Worm (Caenorhabditis elegans): ENCODE data around the gene F41F3.8.
A peak's percentile ranks its signal among the peaks of the same experiment; 100 is the strongest.

The F41F3.8 gene

DNA sequence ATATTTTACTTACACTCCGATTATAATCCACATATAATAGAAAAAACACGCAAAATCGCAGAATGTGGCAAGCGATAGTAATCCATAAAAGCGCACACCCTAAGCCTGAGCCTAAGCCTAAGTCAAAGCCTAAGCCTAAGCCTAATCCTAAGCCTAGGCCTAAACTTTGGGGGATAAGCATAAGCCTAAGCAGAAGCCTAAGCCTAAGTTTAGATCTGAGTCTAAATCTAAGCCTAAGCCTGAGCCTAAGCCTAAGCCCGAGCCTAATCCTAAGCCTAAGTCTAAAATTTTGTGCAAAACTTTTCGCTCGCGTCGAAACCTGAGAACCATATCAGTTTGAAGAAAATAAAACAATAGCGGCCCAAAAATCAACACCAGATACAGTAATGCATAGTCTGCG is 35.5 kb downstream of the F41F3.8 start:
- TF ChIP-seq sox-4 (tag; optimal IDR thresholded peaks at IDR 0.05): no peak
- TF ChIP-seq ceh-88 (GFP tag; IDR thresholded peaks at IDR 0.05): no peak
- TF ChIP-seq mef-2 (tag; optimal IDR thresholded peaks at IDR 0.05): no peak
- no peak for TF ChIP-seq nhr-77 (tag; optimal IDR thresholded peaks at IDR 0.05)
- TF ChIP-seq ceh-8 (GFP tag; optimal IDR thresholded peaks at IDR 0.05): no peak
- TF ChIP-seq egl-27 (tag; optimal IDR thresholded peaks at IDR 0.05): no peak
- TF ChIP-seq nhr-85 (tag): no peak
- no peak for TF ChIP-seq lin-13 (GFP tag; optimal IDR thresholded peaks at IDR 0.05)
- no peak for TF ChIP-seq unc-86 (tag; optimal IDR thresholded peaks at IDR 0.05)
- TF ChIP-seq pax-3 (tag; optimal IDR thresholded peaks at IDR 0.05): no peak
- no peak for TF ChIP-seq lin-35 (GFP tag; optimal IDR thresholded peaks at IDR 0.05)
- no peak for TF ChIP-seq nhr-20 (tag; optimal IDR thresholded peaks at IDR 0.05)
- TF ChIP-seq nhr-47 (tag; optimal IDR thresholded peaks at IDR 0.05): no peak
- TF ChIP-seq Y116A8C.19 (tag; optimal IDR thresholded peaks at IDR 0.05; ENCODE audit: borderline replicate concordance): no peak
- TF ChIP-seq nhr-11 (tag; optimal IDR thresholded peaks at IDR 0.05): no peak

DNA sequence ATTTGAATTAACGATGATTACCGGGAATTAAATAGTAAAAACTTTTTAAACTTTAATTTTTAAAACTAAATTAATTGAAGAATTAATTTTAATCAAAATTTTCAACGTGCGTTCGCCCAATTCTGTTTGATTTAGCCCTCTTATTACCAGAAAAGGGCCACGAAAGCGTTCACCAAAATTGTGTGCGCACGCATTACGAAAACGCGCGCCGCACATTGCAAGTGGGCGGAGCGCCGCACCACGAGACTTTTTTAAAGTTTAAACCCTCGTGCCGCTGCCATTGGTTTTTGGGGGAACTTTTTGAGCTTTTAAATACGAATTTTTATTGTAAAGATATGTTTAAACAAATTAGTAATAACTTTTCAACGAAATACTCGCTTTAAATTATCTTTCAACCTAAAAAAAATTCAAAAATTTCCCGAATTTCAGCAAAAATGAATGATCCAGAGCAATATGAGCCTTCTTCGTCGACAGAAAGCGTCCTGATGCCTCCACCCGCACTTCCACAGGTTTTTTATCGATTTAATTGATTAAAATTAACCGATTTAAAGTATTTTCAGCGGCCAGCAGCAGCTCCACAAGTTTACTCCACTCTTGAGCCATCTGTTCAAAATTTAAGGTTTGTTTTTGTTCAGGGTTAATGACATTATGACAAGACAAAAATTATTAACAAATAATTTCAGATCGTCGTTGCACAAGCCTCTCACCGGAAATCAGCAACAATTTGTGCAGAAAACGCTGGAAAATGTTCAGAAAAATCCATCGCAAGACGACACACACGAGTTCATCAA is 38.2 kb downstream of the F41F3.8 start, which contains the start of gene taf-10:
Gene taf-10 (plus strand): TSS at position 424 of the 791 bp plus-strand sequence.
- TF ChIP-seq efl-1 (optimal IDR thresholded peaks at IDR 0.05) (peak; percentile 55 to 61), efl-1 (GFP tag; optimal IDR thresholded peaks at IDR 0.05 in 1 of 2) (peak; percentile 51 to 96), fkh-8 (tag; optimal IDR thresholded peaks at IDR 0.05) (peak; percentile 28), lin-15B (tag; optimal IDR thresholded peaks at IDR 0.05) (peak; percentile 9), nhr-85 (tag) (peak; percentile 84), egl-27 (tag; optimal IDR thresholded peaks at IDR 0.05) (no peak), dpl-1 (GFP tag; optimal IDR thresholded peaks at IDR 0.05) (peak; percentile 44 to 66 (median 66)), nhr-76 (tag; optimal IDR thresholded peaks at IDR 0.05) (no peak), lin-14 (GFP tag; optimal IDR thresholded peaks at IDR 0.05) (peak; percentile 75), nhr-90 (tag; optimal IDR thresholded peaks at IDR 0.05; ENCODE audit: poor library complexity) (peak; percentile 66), ets-5 (GFP tag; IDR thresholded peaks at IDR 0.05) (no peak), nhr-47 (tag; optimal IDR thresholded peaks at IDR 0.05) (peak; percentile 66), unc-30 (tag; optimal IDR thresholded peaks at IDR 0.05) (no peak), ztf-4 (tag; optimal IDR thresholded peaks at IDR 0.05) (no peak), pqm-1 (tag; optimal IDR thresholded peaks at IDR 0.05) (no peak), grh-1 (GFP tag; IDR thresholded peaks at IDR 0.05) (peak; percentile 51), aly-2 (tag; optimal IDR thresholded peaks at IDR 0.05) (no peak), lsy-2 (tag; optimal IDR thresholded peaks at IDR 0.05) (peak; percentile 59 to 69), dsc-1 (tag; optimal IDR thresholded peaks at IDR 0.05) (peak; percentile 43), unc-86 (tag; optimal IDR thresholded peaks at IDR 0.05) (peak; percentile 11), nhr-20 (tag; optimal IDR thresholded peaks at IDR 0.05) (peak; percentile 62), swsn-7 (tag; optimal IDR thresholded peaks at IDR 0.05) (peak; percentile 61), skn-1 (tag; optimal IDR thresholded peaks at IDR 0.05) (peak; percentile 72), lin-35 (GFP tag; optimal IDR thresholded peaks at IDR 0.05) (peak; percentile 45 to 75), mep-1 (tag; optimal IDR thresholded peaks at IDR 0.05) (peak; percentile 47), nhr-77 (tag; optimal IDR thresholded peaks at IDR 0.05) (no peak), pag-3 (tag; optimal IDR thresholded peaks at IDR 0.05; ENCODE audit: borderline replicate concordance, insufficient read depth) (peak; percentile 7), hlh-4 (tag; optimal IDR thresholded peaks at IDR 0.05) (no peak), C16A3.4 (tag; optimal IDR thresholded peaks at IDR 0.05) (peak; percentile 61), ztf-11 (tag; optimal IDR thresholded peaks at IDR 0.05) (peak in 1 of 2 experiments; percentile 47), irx-1 (tag; optimal IDR thresholded peaks at IDR 0.05) (no peak), zag-1 (tag; optimal IDR thresholded peaks at IDR 0.05) (no peak), snpc-4 (tag; optimal IDR thresholded peaks at IDR 0.05) (peak; percentile 40), lin-39 (tag; optimal IDR thresholded peaks at IDR 0.05) (peak; percentile 28), elt-2 (tag; optimal IDR thresholded peaks at IDR 0.05) (peak; percentile 16), ceh-82 (tag; optimal IDR thresholded peaks at IDR 0.05) (peak in 1 of 3 experiments; percentile 67), nhr-12 (tag; optimal IDR thresholded peaks at IDR 0.05) (no peak), egl-13 (tag; optimal IDR thresholded peaks at IDR 0.05) (peak; percentile 19), sptf-1 (tag; optimal IDR thresholded peaks at IDR 0.05) (no peak), tbx-2 (tag; optimal IDR thresholded peaks at IDR 0.05) (peak; percentile 53), rnt-1 (tag; optimal IDR thresholded peaks at IDR 0.05) (peak; percentile 75), blmp-1 (tag; optimal IDR thresholded peaks at IDR 0.05) (peak; percentile 15)
